Worm (Caenorhabditis elegans): ENCODE measurements around the gene R08F11.1.

- TF ChIP-seq mes-2 (tag; optimal IDR thresholded peaks at IDR 0.05; ENCODE audit: poor library complexity, severe bottlenecking) (peak; percentile 83), R02D3.7 (tag; optimal IDR thresholded peaks at IDR 0.05) (peak; percentile 88), lin-13 (GFP tag; optimal IDR thresholded peaks at IDR 0.05) (no peak), mep-1 (tag; optimal IDR thresholded peaks at IDR 0.05) (no peak), skn-1 (tag; optimal IDR thresholded peaks at IDR 0.05) (no peak), unc-62 (GFP tag; optimal IDR thresholded peaks at IDR 0.05 in 1 of 2) (no peak), unc-62 (tag; optimal IDR thresholded peaks at IDR 0.05) (no peak), fos-1 (tag; optimal IDR thresholded peaks at IDR 0.05) (no peak), snpc-4 (tag; optimal IDR thresholded peaks at IDR 0.05) (no peak)
These were observed 24.6 kb downstream of the R08F11.1 start, which contains the start of gene chk-1 for ce11 chrV:3759419-3759915.

All from whole organism, L4 larva.